Fruit fly (Drosophila melanogaster): Measurements from ENCODE around the gene CG8003.

Gene CG8003

DNA sequence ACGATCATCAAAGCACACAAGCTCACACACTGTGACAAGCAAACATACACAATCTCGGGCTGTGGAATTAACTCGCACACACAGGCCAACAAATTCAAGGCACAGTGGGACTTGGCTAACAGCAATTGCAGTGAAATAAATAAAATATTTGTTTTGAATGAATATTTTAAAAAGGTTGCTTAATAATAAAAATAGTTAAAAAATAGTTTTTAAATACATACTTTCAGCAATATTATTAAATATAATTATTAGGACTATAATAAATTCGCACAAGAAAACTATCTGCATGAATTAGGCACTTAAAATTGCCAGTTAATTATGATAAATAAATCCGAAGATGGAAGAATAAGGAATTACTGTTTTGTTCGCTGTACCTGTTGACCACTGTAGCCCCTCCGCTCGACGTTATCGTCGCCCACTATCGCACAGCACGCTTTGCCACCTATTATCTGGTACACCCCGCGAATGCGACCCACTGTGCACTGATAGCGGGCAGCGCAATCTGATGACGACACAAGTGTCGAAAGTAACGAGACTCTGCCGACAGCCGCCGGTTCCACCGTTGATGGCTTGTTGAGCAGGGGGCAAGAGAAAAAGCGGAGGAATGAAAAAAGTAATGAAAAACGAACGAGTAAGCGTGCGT lies 21.6 kb downstream of the CG8003 start (continued):
- peak; percentile 92 for TF ChIP-seq CG2202 (tag; optimal IDR thresholded peaks at IDR 0.05)
- TF ChIP-seq luna (GFP tag; optimal IDR thresholded peaks at IDR 0.05), result no peak
- peak; percentile 92 for TF ChIP-seq toy (GFP tag; IDR thresholded peaks at IDR 0.05)
- peak; percentile 50 for TF ChIP-seq HmgD (GFP tag; optimal IDR thresholded peaks at IDR 0.05)
- peak; percentile 87 for TF ChIP-seq nom (GFP tag; optimal IDR thresholded peaks at IDR 0.05)
- TF ChIP-seq CG32767 (GFP tag; IDR thresholded peaks at IDR 0.05), result peak; percentile 98
- TF ChIP-seq CG1233 (GFP tag; optimal IDR thresholded peaks at IDR 0.05), result peak; percentile 98
- peak; percentile 98 for TF ChIP-seq PHDP (tag; optimal IDR thresholded peaks at IDR 0.05)
- no peak for TF ChIP-seq p53 (GFP tag; optimal IDR thresholded peaks at IDR 0.05)
- TF ChIP-seq corto (GFP tag; optimal IDR thresholded peaks at IDR 0.05), result peak; percentile 79
- peak; percentile 98 for TF ChIP-seq Hand (GFP tag; optimal IDR thresholded peaks at IDR 0.05)
- TF ChIP-seq tna (GFP tag; IDR thresholded peaks at IDR 0.05; ENCODE audit: partially characterized antibody), result no peak
- no peak for TF ChIP-seq D (optimal IDR thresholded peaks at IDR 0.05)
- peak; percentile 99 for TF ChIP-seq D (GFP tag; optimal IDR thresholded peaks at IDR 0.05)
- no peak for TF ChIP-seq usp (GFP tag; optimal IDR thresholded peaks at IDR 0.05)
- TF ChIP-seq CG15011 (GFP tag; optimal IDR thresholded peaks at IDR 0.05), result peak; percentile 98
- TF ChIP-seq sc (optimal IDR thresholded peaks at IDR 0.05), result no peak
- peak; percentile 98 for TF ChIP-seq sc (GFP tag; optimal IDR thresholded peaks at IDR 0.05)
- peak; percentile 52 for TF ChIP-seq CG3163 (GFP tag; optimal IDR thresholded peaks at IDR 0.05)
- peak; percentile 98 for TF ChIP-seq org-1 (GFP tag; optimal IDR thresholded peaks at IDR 0.05)
- peak; percentile 98 for TF ChIP-seq CG1529 (GFP tag; optimal IDR thresholded peaks at IDR 0.05)
- TF ChIP-seq CG11695 (GFP tag; IDR thresholded peaks at IDR 0.05), result peak; percentile 99
- peak; percentile 67 for TF ChIP-seq Kr (GFP tag; optimal IDR thresholded peaks at IDR 0.05)
- TF ChIP-seq CG30020 (tag; optimal IDR thresholded peaks at IDR 0.05), result peak; percentile 89
- TF ChIP-seq Dll (GFP tag; IDR thresholded peaks at IDR 0.05; ENCODE audit: partially characterized antibody), result 0 out of 4 replicates have a peak, but pooled peaks have one; percentile 34
- TF ChIP-seq CG7372 (GFP tag; IDR thresholded peaks at IDR 0.05), result peak; percentile 97
- peak; percentile 97 for TF ChIP-seq Rfx (GFP tag; IDR thresholded peaks at IDR 0.05)
- peak; percentile 97 for TF ChIP-seq CG12942 (GFP tag; optimal IDR thresholded peaks at IDR 0.05)
- TF ChIP-seq bowl (GFP tag; IDR thresholded peaks at IDR 0.05), result peak; percentile 93
- TF ChIP-seq CG18619 (GFP tag; optimal IDR thresholded peaks at IDR 0.05), result peak; percentile 99
- peak; percentile 95 for TF ChIP-seq CG10431 (GFP tag; optimal IDR thresholded peaks at IDR 0.05)
- TF ChIP-seq CG13894 (tag; optimal IDR thresholded peaks at IDR 0.05), result peak; percentile 94
- TF ChIP-seq CG7745 (tag; optimal IDR thresholded peaks at IDR 0.05), result no peak
- peak; percentile 94 for TF ChIP-seq CG4404 (GFP tag; IDR thresholded peaks at IDR 0.05)
- peak; percentile 95 for TF ChIP-seq kah (GFP tag; optimal IDR thresholded peaks at IDR 0.05)
- TF ChIP-seq CG17568 (GFP tag; optimal IDR thresholded peaks at IDR 0.05), result peak; percentile 94
- peak; percentile 99 for TF ChIP-seq CG30403 (GFP tag; optimal IDR thresholded peaks at IDR 0.05)
- TF ChIP-seq D19A (tag; optimal IDR thresholded peaks at IDR 0.05), result peak; percentile 96
- peak; percentile 92 for TF ChIP-seq CG15696 (tag; optimal IDR thresholded peaks at IDR 0.05)
- TF ChIP-seq Jarid2 (GFP tag; optimal IDR thresholded peaks at IDR 0.05), result peak; percentile 92
- TF ChIP-seq H15 (GFP tag; IDR thresholded peaks at IDR 0.05), result peak; percentile 93
- TF ChIP-seq unpg (GFP tag; optimal IDR thresholded peaks at IDR 0.05), result peak; percentile 96
- peak; percentile 83 for TF ChIP-seq CG15073 (GFP tag; optimal IDR thresholded peaks at IDR 0.05)
- TF ChIP-seq onecut (GFP tag; IDR thresholded peaks at IDR 0.05), result peak; percentile 92
- peak; percentile 92 for TF ChIP-seq jing (GFP tag; optimal IDR thresholded peaks at IDR 0.05)
- peak; percentile 97 for TF ChIP-seq CG17385 (GFP tag; optimal IDR thresholded peaks at IDR 0.05)
- peak; percentile 90 for TF ChIP-seq CG8359 (GFP tag; optimal IDR thresholded peaks at IDR 0.05; ENCODE audit: borderline replicate concordance)
- TF ChIP-seq sima (GFP tag; optimal IDR thresholded peaks at IDR 0.05), result peak; percentile 42
- peak; percentile 94 for TF ChIP-seq CG14667 (GFP tag; IDR thresholded peaks at IDR 0.05)
- peak; percentile 35 for TF ChIP-seq Ets97D (GFP tag; optimal IDR thresholded peaks at IDR 0.05)

Measured in whole organism, embryonic.